Fruit fly (Drosophila melanogaster) whole organism, embryonic: ENCODE measurements around the gene CG31021.

ENCODE experiments used
- Antp ChIP-seq: fragments of 200-800 bp; sonication (Bioruptor generic); optimal IDR thresholded peaks from 3 replicates; lab custom pipeline; 2016; ENCODE audit warnings: missing biosample characterization, missing genetic modification characterization
- Asciz ChIP-seq: fragments of 200-800 bp; sonication (Bioruptor generic); optimal IDR thresholded peaks from 2 replicates; lab custom pipeline; 2017; ENCODE audit warnings: missing biosample characterization, mild to moderate bottlenecking, missing genetic modification characterization, missing genetic modification reagents
- CG10431 ChIP-seq: fragments of 200-800 bp; sonication (Bioruptor generic); optimal IDR thresholded peaks from 3 replicates; lab custom pipeline; 2018; ENCODE audit warnings: missing biosample characterization, mild to moderate bottlenecking, missing genetic modification characterization
- CG10565 ChIP-seq: fragments of 200-800 bp; sonication (Bioruptor generic); optimal IDR thresholded peaks from 3 replicates; lab custom pipeline; 2016; ENCODE audit warnings: missing biosample characterization, mild to moderate bottlenecking, missing genetic modification characterization
- CG11247 ChIP-seq: fragments of 200-800 bp; sonication (Bioruptor generic); IDR thresholded peaks from 2 replicates; pipeline ENCODE4 v1.3.6; 2022; ENCODE audit warnings: missing biosample characterization, missing genetic modification characterization
- CG11723 ChIP-seq: fragments of 200-800 bp; sonication (Bioruptor generic); optimal IDR thresholded peaks from 2 replicates; lab custom pipeline; 2017; ENCODE audit warnings: missing biosample characterization, mild to moderate bottlenecking, missing genetic modification characterization
- CG13287 ChIP-seq: fragments of 200-800 bp; sonication (Bioruptor generic); IDR thresholded peaks from 2 replicates; pipeline ENCODE4 v1.3.6; 2022; ENCODE audit warnings: missing biosample characterization, missing genetic modification characterization; ENCODE audit not compliant: partially characterized antibody
- CG13424 ChIP-seq: fragments of 200-800 bp; sonication (Bioruptor generic); optimal IDR thresholded peaks from 2 replicates; lab custom pipeline; 2019; ENCODE audit warnings: missing biosample characterization, mild to moderate bottlenecking, missing genetic modification characterization, moderate library complexity
- CG14014 ChIP-seq: fragments of 200-800 bp; sonication (Bioruptor generic); IDR thresholded peaks from 2 replicates; pipeline ENCODE4 v1.3.6; 2022; ENCODE audit warnings: missing biosample characterization, missing genetic modification characterization
- CG14965 ChIP-seq: fragments of 200-800 bp; sonication (Bioruptor generic); optimal IDR thresholded peaks from 2 replicates; lab custom pipeline; 2016; ENCODE audit warnings: missing biosample characterization, missing genetic modification characterization, borderline replicate concordance
- CG15269 ChIP-seq: fragments of 200-800 bp; sonication (Bioruptor generic); optimal IDR thresholded peaks from 2 replicates; lab custom pipeline; 2018; ENCODE audit warnings: missing biosample characterization, mild to moderate bottlenecking, missing genetic modification characterization, moderate library complexity
- CG16779 ChIP-seq: fragments of 200-800 bp; sonication (Bioruptor generic); IDR thresholded peaks from 2 replicates; pipeline ENCODE4 v1.3.6; 2022; ENCODE audit warnings: missing biosample characterization, missing genetic modification characterization
- CG18764 ChIP-seq: fragments of 200-800 bp; sonication (Bioruptor generic); optimal IDR thresholded peaks from 3 replicates; lab custom pipeline; 2016; ENCODE audit warnings: missing biosample characterization, missing genetic modification characterization
- CG2678 ChIP-seq: fragments of 200-800 bp; sonication (Bioruptor generic); optimal IDR thresholded peaks from 3 replicates; lab custom pipeline; 2019; ENCODE audit warnings: missing biosample characterization, mild to moderate bottlenecking, missing genetic modification characterization, moderate library complexity
- CG3281 ChIP-seq: fragments of 200-800 bp; sonication (Bioruptor generic); optimal IDR thresholded peaks from 3 replicates; lab custom pipeline; 2017; ENCODE audit warnings: missing biosample characterization, mild to moderate bottlenecking, missing genetic modification characterization
- CG33557 ChIP-seq: fragments of 200-800 bp; sonication (Bioruptor generic); optimal IDR thresholded peaks from 2 replicates; lab custom pipeline; 2019; ENCODE audit warnings: missing biosample characterization, mild to moderate bottlenecking, missing genetic modification characterization, moderate library complexity
- CG4424 ChIP-seq: fragments of 200-800 bp; sonication (Bioruptor generic); optimal IDR thresholded peaks from 3 replicates; lab custom pipeline; 2016; ENCODE audit warnings: missing biosample characterization, missing genetic modification characterization
- CG6813 ChIP-seq: fragments of 200-800 bp; sonication (Bioruptor generic); optimal IDR thresholded peaks from 2 replicates; lab custom pipeline; 2017; ENCODE audit warnings: missing biosample characterization, missing genetic modification characterization, mild to moderate bottlenecking, moderate library complexity, missing genetic modification reagents
- CG6854 ChIP-seq: fragments of 200-800 bp; sonication (Bioruptor generic); optimal IDR thresholded peaks from 3 replicates; lab custom pipeline; 2017; ENCODE audit warnings: missing biosample characterization, mild to moderate bottlenecking, missing genetic modification characterization
- CG7357 ChIP-seq: fragments of 200-800 bp; sonication (Bioruptor generic); IDR thresholded peaks from 3 replicates; pipeline ENCODE4 v1.3.6; 2022; ENCODE audit warnings: missing biosample characterization, missing genetic modification characterization
- Chrac-16 ChIP-seq: fragments of 200-800 bp; sonication (Bioruptor generic); optimal IDR thresholded peaks from 3 replicates; lab custom pipeline; 2016; ENCODE audit warnings: missing biosample characterization, missing genetic modification characterization
- CkIIα-i1 ChIP-seq: fragments of 200-800 bp; sonication (Bioruptor generic); IDR thresholded peaks from 2 replicates; pipeline ENCODE4 v1.3.6; 2022; ENCODE audit warnings: missing biosample characterization, missing genetic modification characterization
- CrebB ChIP-seq: fragments of 200-800 bp; sonication (Bioruptor generic); optimal IDR thresholded peaks from 3 replicates; lab custom pipeline; 2018; ENCODE audit warnings: missing biosample characterization, mild to moderate bottlenecking, missing genetic modification characterization
- Doc2 ChIP-seq: fragments of 200-800 bp; sonication (Bioruptor generic); IDR thresholded peaks from 2 replicates; pipeline ENCODE4 v1.3.6; 2022; ENCODE audit warnings: missing biosample characterization, missing genetic modification characterization
- Ets97D ChIP-seq: fragments of 200-800 bp; sonication (Bioruptor generic); optimal IDR thresholded peaks from 3 replicates; lab custom pipeline; 2016; ENCODE audit warnings: missing biosample characterization, missing genetic modification characterization
- Hmx ChIP-seq: fragments of 200-800 bp; sonication (Bioruptor generic); optimal IDR thresholded peaks from 2 replicates; lab custom pipeline; 2016; ENCODE audit warnings: missing biosample characterization, missing genetic modification characterization
- Hsf ChIP-seq: fragments of 200-800 bp; sonication (Bioruptor generic); optimal IDR thresholded peaks from 3 replicates; lab custom pipeline; 2016; ENCODE audit warnings: missing biosample characterization, missing genetic modification characterization
- Meics ChIP-seq: fragments of 200-800 bp; sonication (Bioruptor generic); optimal IDR thresholded peaks from 2 replicates; lab custom pipeline; 2017; ENCODE audit warnings: missing biosample characterization, mild to moderate bottlenecking, missing genetic modification characterization
- Nf-YC ChIP-seq: fragments of 200-800 bp; optimal IDR thresholded peaks from 3 replicates; lab custom pipeline; 2019; ENCODE audit warnings: missing biosample characterization, mild to moderate bottlenecking, missing genetic modification characterization, moderate library complexity
- Sin3A ChIP-seq: fragments of >200 bp; optimal IDR thresholded peaks from 2 replicates; lab custom pipeline; 2018
- Sry-β ChIP-seq: fragments of 200-800 bp; sonication (Bioruptor generic); optimal IDR thresholded peaks from 2 replicates; lab custom pipeline; 2018; ENCODE audit warnings: missing biosample characterization, mild to moderate bottlenecking, missing genetic modification characterization, moderate library complexity
- ara ChIP-seq: fragments of 200-800 bp; sonication (Bioruptor generic); IDR thresholded peaks from 2 replicates; pipeline ENCODE4 v1.3.6; 2022; ENCODE audit warnings: missing biosample characterization, missing genetic modification characterization
- az2 ChIP-seq: fragments of 200-800 bp; sonication (Bioruptor generic); optimal IDR thresholded peaks from 3 replicates; lab custom pipeline; 2016; ENCODE audit warnings: missing biosample characterization, missing genetic modification characterization
- chif ChIP-seq, 2 experiments: fragments of 200-800 bp; sonication (Bioruptor generic); optimal IDR thresholded peaks; 3 replicates each; lab custom pipeline; 2016; ENCODE audit warnings: missing biosample characterization in 2 of 2, missing genetic modification characterization in 2 of 2
- cwo ChIP-seq: fragments of 200-800 bp; sonication (Bioruptor generic); optimal IDR thresholded peaks from 3 replicates; lab custom pipeline; 2017; ENCODE audit warnings: missing biosample characterization, missing genetic modification characterization, mild to moderate bottlenecking, moderate library complexity, missing genetic modification reagents
- disco-r ChIP-seq: fragments of 200-800 bp; sonication (Bioruptor generic); optimal IDR thresholded peaks from 2 replicates; lab custom pipeline; 2016; ENCODE audit warnings: missing biosample characterization, missing genetic modification characterization
- fd96Cb ChIP-seq: fragments of 200-800 bp; sonication (Bioruptor generic); optimal IDR thresholded peaks from 2 replicates; lab custom pipeline; 2018; ENCODE audit warnings: missing biosample characterization, mild to moderate bottlenecking, missing genetic modification characterization, moderate library complexity
- ftz-f1 ChIP-seq: fragments of 200-800 bp; sonication (Bioruptor generic); optimal IDR thresholded peaks from 2 replicates; lab custom pipeline; 2016; ENCODE audit warnings: missing biosample characterization, missing genetic modification characterization
- jumu ChIP-seq: fragments of 200-800 bp; sonication (Bioruptor generic); optimal IDR thresholded peaks from 3 replicates; lab custom pipeline; 2016; ENCODE audit warnings: missing biosample characterization, missing genetic modification characterization
- mld ChIP-seq: fragments of 200-800 bp; sonication (Bioruptor generic); IDR thresholded peaks from 3 replicates; pipeline ENCODE4 v1.3.6; 2022; ENCODE audit warnings: missing biosample characterization, missing genetic modification characterization; ENCODE audit not compliant: partially characterized antibody
- nau ChIP-seq: fragments of 200-800 bp; sonication (Bioruptor generic); optimal IDR thresholded peaks from 3 replicates; lab custom pipeline; 2017; ENCODE audit warnings: missing biosample characterization, mild to moderate bottlenecking, missing genetic modification characterization, missing genetic modification reagents
- oc ChIP-seq: fragments of 200-800 bp; sonication (Bioruptor generic); optimal IDR thresholded peaks from 2 replicates; lab custom pipeline; 2018; ENCODE audit warnings: missing biosample characterization, mild to moderate bottlenecking, missing genetic modification characterization, moderate library complexity
- schlank ChIP-seq: fragments of 200-800 bp; sonication (Bioruptor generic); optimal IDR thresholded peaks from 2 replicates; lab custom pipeline; 2018; ENCODE audit warnings: missing biosample characterization, mild to moderate bottlenecking, missing genetic modification characterization
- sisA ChIP-seq: fragments of 200-800 bp; sonication (Bioruptor generic); IDR thresholded peaks from 2 replicates; pipeline ENCODE4 v1.3.6; 2022; ENCODE audit warnings: missing biosample characterization, missing genetic modification characterization
- sna ChIP-seq: fragments of 200-800 bp; sonication (Bioruptor generic); IDR thresholded peaks from 2 replicates; pipeline ENCODE4 v1.3.6; 2022; ENCODE audit warnings: missing biosample characterization, missing genetic modification characterization; ENCODE audit not compliant: partially characterized antibody
- sob ChIP-seq: fragments of 200-800 bp; sonication (Bioruptor generic); IDR thresholded peaks from 2 replicates; pipeline ENCODE4 v1.3.6; 2022; ENCODE audit warnings: missing biosample characterization, missing genetic modification characterization
- tll ChIP-seq, 2 experiments: fragments of 200-800 bp in 1 of 2; fragments of >200 bp in 1 of 2; sonication (Bioruptor generic) in 1 of 2; optimal IDR thresholded peaks; 2 replicates each; lab custom pipeline; 2017 to 2019; ENCODE audit warnings: missing biosample characterization in 2 of 2, missing genetic modification characterization in 2 of 2, mild to moderate bottlenecking in 1 of 2, moderate library complexity in 1 of 2
- zfh1 ChIP-seq: fragments of 200-800 bp; sonication (Bioruptor generic); IDR thresholded peaks from 3 replicates; pipeline ENCODE4 v1.3.6; 2022; ENCODE audit warnings: missing biosample characterization, missing genetic modification characterization

The CG31021 gene

DNA sequence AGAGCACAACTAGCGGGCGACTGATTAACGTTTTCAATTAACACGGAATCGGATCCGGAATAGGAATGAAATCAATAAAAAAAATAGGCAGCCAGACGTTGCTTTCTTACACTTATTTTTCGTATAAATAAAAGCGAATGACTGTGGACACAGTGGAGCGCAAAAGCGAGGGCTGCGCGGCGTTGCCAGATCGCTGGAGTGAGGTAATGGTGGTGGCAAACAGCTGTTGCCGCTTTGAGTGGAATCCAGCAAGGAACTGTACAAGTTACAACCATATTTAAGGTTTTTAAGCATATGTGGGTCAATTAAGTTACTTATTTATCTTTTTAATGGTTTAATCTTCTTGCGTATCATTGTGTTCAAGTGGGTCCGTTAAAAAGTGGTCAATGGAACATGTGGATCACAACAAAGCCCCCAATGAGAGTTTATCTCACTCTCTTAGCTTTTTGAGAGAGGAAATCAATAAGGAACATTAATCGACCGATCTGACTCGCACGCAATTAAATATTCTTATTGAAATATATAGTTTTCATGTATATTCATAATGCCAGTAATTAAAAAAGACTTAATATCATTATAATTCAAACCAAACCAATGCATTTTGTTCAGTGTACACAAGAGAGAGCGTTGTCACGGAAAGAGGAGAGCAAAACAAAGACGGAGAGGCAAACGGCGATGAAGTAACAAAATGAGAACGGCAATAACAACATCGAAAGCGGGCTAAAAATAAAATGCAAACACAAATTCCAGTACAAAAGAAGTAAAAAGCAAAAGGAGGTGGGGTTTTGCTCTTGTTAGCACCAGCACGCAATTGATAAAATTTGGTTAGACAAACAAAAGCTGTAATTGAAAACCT is 1.6 kb upstream of the CG31021 start (continued):
- TF ChIP-seq tll (GFP tag; optimal IDR thresholded peaks at IDR 0.05; lab: Kevin White, UChicago) (peak in 1 of 2 experiments; percentile 6), CG3281 (GFP tag; lab: Kevin White, UChicago) (peak; percentile 92), sob (peak; percentile 94), zfh1 (GFP tag; lab: Robert Waterston, UW) (peak; percentile 93), CG14965 (GFP tag; lab: Kevin White, UChicago) (peak; percentile 43), sna (GFP tag; lab: Robert Waterston, UW) (no peak), CG18764 (peak; percentile 88), jumu (peak; percentile 77), CG7357 (GFP tag; lab: Robert Waterston, UW) (peak; percentile 79), CG6813 (GFP tag; lab: Kevin White, UChicago) (peak; percentile 92), Sin3A (lab: Kevin White, UChicago) (no peak), CG13287 (GFP tag; lab: Robert Waterston, UW) (peak; percentile 38), Ets97D (GFP tag; lab: Kevin White, UChicago) (peak; percentile 42), fd96Cb (tag; lab: Kevin White, UChicago) (peak; percentile 86), Nf-YC (tag; lab: Kevin White, UChicago) (peak; percentile 76), Antp (GFP tag; lab: Kevin White, UChicago) (peak; percentile 72), Doc2 (GFP tag; lab: Robert Waterston, UW) (0 out of 2 replicates have a peak, but pooled peaks have one; percentile 43), Chrac-16 (peak; percentile 87), CG10565 (GFP tag; lab: Kevin White, UChicago) (no peak), CG2678 (tag; lab: Kevin White, UChicago) (peak; percentile 93), schlank (tag; lab: Kevin White, UChicago) (peak; percentile 66), Sry-β (GFP tag; lab: Kevin White, UChicago) (peak; percentile 21), CG13424 (tag; lab: Kevin White, UChicago) (peak; percentile 90), CG15269 (tag; lab: Kevin White, UChicago) (peak; percentile 90), Asciz (GFP tag; lab: Kevin White, UChicago) (peak; percentile 86), ftz-f1 (GFP tag; lab: Kevin White, UChicago) (peak; percentile 42), CG10431 (GFP tag; lab: Kevin White, UChicago) (no peak), sisA (GFP tag; lab: Robert Waterston, UW) (peak; percentile 89), CrebB (peak; percentile 78), CG6854 (GFP tag; lab: Kevin White, UChicago) (peak; percentile 90), nau (peak; percentile 87), CG11247 (GFP tag; lab: Robert Waterston, UW) (peak; percentile 91), CG16779 (GFP tag; lab: Robert Waterston, UW) (peak; percentile 87), mld (GFP tag; lab: Robert Waterston, UW) (no peak), cwo (GFP tag; lab: Kevin White, UChicago) (peak; percentile 90), az2 (GFP tag; lab: Kevin White, UChicago) (peak; percentile 90), chif (GFP tag; optimal IDR thresholded peaks at IDR 0.05; lab: Kevin White, UChicago) (peak; percentile 81 to 86), CG14014 (GFP tag; lab: Robert Waterston, UW) (peak; percentile 93), CkIIα-i1 (GFP tag; lab: Robert Waterston, UW) (peak; percentile 55; the same call in 1 of the 2 replicates), CG11723 (GFP tag; lab: Kevin White, UChicago) (peak; percentile 77), Hmx (peak; percentile 79), oc (peak; percentile 86), CG4424 (peak; percentile 93), ara (GFP tag; lab: Robert Waterston, UW) (peak; percentile 93), CG33557 (peak; percentile 63), disco-r (peak; percentile 76), Meics (GFP tag; lab: Kevin White, UChicago) (peak; percentile 91), Hsf (GFP tag; lab: Kevin White, UChicago) (peak; percentile 90)
